Worm (Caenorhabditis elegans) whole organism, L1 larva: ENCODE measurements around the gene C16A3.6.

ENCODE experiments used
- C04F5.9 ChIP-seq: sonication (generic microtip); optimal IDR thresholded peaks from 2 replicates; lab custom pipeline; 2016; ENCODE audit warnings: missing genetic modification characterization, missing compliant biosample characterization
- aly-2 ChIP-seq: fragments of 150-350 bp; optimal IDR thresholded peaks from 2 replicates; lab custom pipeline; 2014; ENCODE audit warnings: missing biosample characterization, missing genetic modification characterization
- ama-1 ChIP-seq: fragments of 150-350 bp; optimal IDR thresholded peaks from 2 replicates; lab custom pipeline; 2014
- ceh-63 ChIP-seq: fragments of 200-800 bp; sonication (Bioruptor generic); optimal IDR thresholded peaks from 2 replicates; lab custom pipeline; 2018; ENCODE audit warnings: mild to moderate bottlenecking, missing genetic modification characterization, missing compliant biosample characterization
- ceh-8 ChIP-seq: fragments of 200-800 bp; sonication (Bioruptor generic); optimal IDR thresholded peaks from 2 replicates; lab custom pipeline; 2018; ENCODE audit warnings: mild to moderate bottlenecking, missing genetic modification characterization, moderate library complexity, missing compliant biosample characterization
- ceh-82 ChIP-seq, 3 experiments: fragments of 150-350 bp in 1 of 3; sonication (generic microtip) in 2 of 3; optimal IDR thresholded peaks; 2 replicates each; lab custom pipeline; 2014 to 2017; ENCODE audit warnings: missing biosample characterization in 3 of 3, missing genetic modification characterization in 3 of 3
- ceh-88 ChIP-seq: fragments of 200-800 bp; sonication (Bioruptor generic); IDR thresholded peaks from 2 replicates; pipeline ENCODE4 v1.3.6; 2022; ENCODE audit warnings: missing genetic modification characterization, missing compliant biosample characterization
- ceh-90 ChIP-seq: sonication (generic microtip); optimal IDR thresholded peaks from 2 replicates; lab custom pipeline; 2016; ENCODE audit warnings: missing genetic modification characterization, missing compliant biosample characterization
- ces-1 ChIP-seq: fragments of 150-350 bp; optimal IDR thresholded peaks from 2 replicates; lab custom pipeline; 2014; ENCODE audit warnings: missing biosample characterization, missing genetic modification reagents, missing genetic modification characterization
- dpl-1 ChIP-seq, 3 experiments: fragments of 150-350 bp in 2 of 3; sonication (generic microtip) in 1 of 3; optimal IDR thresholded peaks; 2 replicates each; lab custom pipeline; 2014 to 2017; ENCODE audit warnings: missing biosample characterization in 3 of 3, missing genetic modification characterization in 3 of 3, missing genetic modification reagents in 3 of 3
- dsc-1 ChIP-seq: sonication (generic microtip); optimal IDR thresholded peaks from 2 replicates; lab custom pipeline; 2016; ENCODE audit warnings: mild to moderate bottlenecking, missing genetic modification characterization, missing compliant biosample characterization
- egl-13 ChIP-seq: sonication (generic microtip); optimal IDR thresholded peaks from 2 replicates; lab custom pipeline; 2016; ENCODE audit warnings: missing genotype, missing genetic modification reagents, missing genetic modification characterization, missing compliant biosample characterization
- egl-27 ChIP-seq, 2 experiments: fragments of 150-350 bp in 1 of 2; sonication (generic microtip); optimal IDR thresholded peaks; 3 replicates each; lab custom pipeline; 2017 to 2018; ENCODE audit warnings: missing biosample characterization in 2 of 2, missing genetic modification characterization in 2 of 2, missing genetic modification reagents in 2 of 2
- fkh-10 ChIP-seq: sonication (generic microtip); optimal IDR thresholded peaks from 2 replicates; lab custom pipeline; 2017; ENCODE audit warnings: missing biosample characterization, missing genetic modification reagents, missing genetic modification characterization
- fkh-4 ChIP-seq: sonication (generic microtip); optimal IDR thresholded peaks from 2 replicates; lab custom pipeline; 2016; ENCODE audit warnings: missing compliant biosample characterization, missing genetic modification characterization, borderline replicate concordance
- fkh-8 ChIP-seq: sonication (generic microtip); optimal IDR thresholded peaks from 2 replicates; lab custom pipeline; 2016; ENCODE audit warnings: mild to moderate bottlenecking, missing genetic modification characterization, missing compliant biosample characterization
- grh-1 ChIP-seq: fragments of 200-800 bp; sonication (Bioruptor generic); IDR thresholded peaks from 2 replicates; pipeline ENCODE4 v1.3.6; 2022; ENCODE audit warnings: missing genetic modification reagents, missing genetic modification characterization, missing compliant biosample characterization
- hlh-4 ChIP-seq: sonication (generic microtip); optimal IDR thresholded peaks from 2 replicates; lab custom pipeline; 2016; ENCODE audit warnings: mild to moderate bottlenecking, missing genetic modification characterization, missing compliant biosample characterization
- hpl-2 ChIP-seq: fragments of 150-350 bp; optimal IDR thresholded peaks from 2 replicates; lab custom pipeline; 2014; ENCODE audit warnings: missing biosample characterization, missing genetic modification reagents, missing genetic modification characterization
- jun-1 ChIP-seq: fragments of 150-350 bp; optimal IDR thresholded peaks from 2 replicates; lab custom pipeline; 2014; ENCODE audit warnings: missing biosample characterization, missing genetic modification reagents, missing genetic modification characterization
- lin-13 ChIP-seq: fragments of 150-350 bp; optimal IDR thresholded peaks from 2 replicates; lab custom pipeline; 2014; ENCODE audit warnings: missing biosample characterization, missing genetic modification reagents, missing genetic modification characterization
- lin-14 ChIP-seq: fragments of 200-800 bp; sonication (Bioruptor generic); optimal IDR thresholded peaks from 2 replicates; lab custom pipeline; 2018; ENCODE audit warnings: mild to moderate bottlenecking, missing genetic modification characterization, moderate library complexity, missing compliant biosample characterization
- lir-3 ChIP-seq: sonication (generic microtip); optimal IDR thresholded peaks from 2 replicates; lab custom pipeline; 2016; ENCODE audit warnings: mild to moderate bottlenecking, missing genetic modification characterization, moderate library complexity, missing compliant biosample characterization; ENCODE audit not compliant: poor library complexity
- lsy-2 ChIP-seq, 2 experiments: fragments of 150-350 bp; optimal IDR thresholded peaks; 2 replicates each; lab custom pipeline; 2014; ENCODE audit warnings: missing biosample characterization in 2 of 2, missing genetic modification characterization in 2 of 2
- mef-2 ChIP-seq: fragments of 150-350 bp; optimal IDR thresholded peaks from 2 replicates; lab custom pipeline; 2014; ENCODE audit warnings: missing biosample characterization, missing genetic modification characterization
- mep-1 ChIP-seq: fragments of 150-350 bp; optimal IDR thresholded peaks from 2 replicates; lab custom pipeline; 2014; ENCODE audit warnings: missing biosample characterization, missing genetic modification characterization
- nhr-12 ChIP-seq: sonication (generic microtip); optimal IDR thresholded peaks from 2 replicates; lab custom pipeline; 2017; ENCODE audit warnings: missing biosample characterization, missing genetic modification characterization
- nhr-19 ChIP-seq: fragments of 200-800 bp; sonication (Bioruptor generic); conservative IDR thresholded peaks from 2 replicates; pipeline ENCODE4 v1.3.6; 2022; ENCODE audit warnings: missing genetic modification characterization, missing compliant biosample characterization
- nhr-20 ChIP-seq: sonication (generic microtip); optimal IDR thresholded peaks from 2 replicates; lab custom pipeline; 2016; ENCODE audit warnings: mild to moderate bottlenecking, missing genetic modification characterization, missing compliant biosample characterization
- nhr-28 ChIP-seq: fragments of 150-350 bp; optimal IDR thresholded peaks from 2 replicates; lab custom pipeline; 2014; ENCODE audit warnings: missing biosample characterization, missing genetic modification characterization
- nhr-47 ChIP-seq: sonication (generic microtip); optimal IDR thresholded peaks from 2 replicates; lab custom pipeline; 2016; ENCODE audit warnings: mild to moderate bottlenecking, missing genetic modification characterization, moderate library complexity, missing compliant biosample characterization
- nhr-71 ChIP-seq: sonication (generic microtip); optimal IDR thresholded peaks from 2 replicates; lab custom pipeline; 2016; ENCODE audit warnings: mild to moderate bottlenecking, missing genetic modification characterization, moderate library complexity, missing compliant biosample characterization
- nhr-76 ChIP-seq: sonication (generic microtip); optimal IDR thresholded peaks from 2 replicates; lab custom pipeline; 2017; ENCODE audit warnings: missing biosample characterization, missing genetic modification characterization
- nhr-77 ChIP-seq: fragments of 150-350 bp; optimal IDR thresholded peaks from 2 replicates; lab custom pipeline; 2014; ENCODE audit warnings: missing biosample characterization, missing genetic modification characterization
- nhr-84 ChIP-seq: sonication (generic microtip); optimal IDR thresholded peaks from 2 replicates; lab custom pipeline; 2017; ENCODE audit warnings: missing biosample characterization, missing genetic modification characterization
- nhr-85 ChIP-seq: sonication (generic microtip); peaks from one replicate; lab custom pipeline; 2016; ENCODE audit warnings: missing genetic modification characterization, inconsistent platforms, missing compliant biosample characterization
- nhr-90 ChIP-seq: sonication (generic microtip); optimal IDR thresholded peaks from 2 replicates; lab custom pipeline; 2016; ENCODE audit warnings: mild to moderate bottlenecking, missing genetic modification characterization, missing compliant biosample characterization; ENCODE audit not compliant: poor library complexity
- pax-3 ChIP-seq: fragments of 200-800 bp; sonication (Bioruptor generic); optimal IDR thresholded peaks from 2 replicates; lab custom pipeline; 2018; ENCODE audit warnings: mild to moderate bottlenecking, missing genetic modification characterization, moderate library complexity, missing compliant biosample characterization
- rnt-1 ChIP-seq: sonication (generic microtip); optimal IDR thresholded peaks from 2 replicates; lab custom pipeline; 2016; ENCODE audit warnings: mild to moderate bottlenecking, missing genetic modification characterization, moderate library complexity, missing compliant biosample characterization
- sptf-1 ChIP-seq: fragments of 150-350 bp; optimal IDR thresholded peaks from 2 replicates; lab custom pipeline; 2014; ENCODE audit warnings: missing biosample characterization, missing genetic modification characterization
- swsn-7 ChIP-seq: sonication (generic microtip); optimal IDR thresholded peaks from 2 replicates; lab custom pipeline; 2016; ENCODE audit warnings: missing genetic modification characterization, missing compliant biosample characterization
- tbx-2 ChIP-seq: sonication (generic microtip); optimal IDR thresholded peaks from 2 replicates; lab custom pipeline; 2016; ENCODE audit warnings: missing genetic modification characterization, missing compliant biosample characterization
- unc-30 ChIP-seq: sonication (generic microtip); optimal IDR thresholded peaks from 2 replicates; lab custom pipeline; 2017; ENCODE audit warnings: missing biosample characterization, missing genetic modification characterization
- unc-86 ChIP-seq: sonication (generic microtip); optimal IDR thresholded peaks from 2 replicates; lab custom pipeline; 2016; ENCODE audit warnings: missing genetic modification characterization, missing compliant biosample characterization
- zag-1 ChIP-seq: fragments of 150-350 bp; optimal IDR thresholded peaks from 2 replicates; lab custom pipeline; 2014; ENCODE audit warnings: missing biosample characterization, missing genetic modification characterization
- zip-4 ChIP-seq: fragments of 200-800 bp; sonication (Bioruptor generic); optimal IDR thresholded peaks from 2 replicates; lab custom pipeline; 2018; ENCODE audit warnings: mild to moderate bottlenecking, missing genetic modification characterization, moderate library complexity, missing compliant biosample characterization
- ztf-4 ChIP-seq: fragments of 150-350 bp; optimal IDR thresholded peaks from 2 replicates; lab custom pipeline; 2014; ENCODE audit warnings: missing biosample characterization, missing genetic modification characterization

The C16A3.6 gene

ce11 chrIII:6350424-6350823, 28.6 kb upstream of the C16A3.6 start:
- TF ChIP-seq ceh-90 (tag; lab: Kevin White, UChicago): no peak
- TF ChIP-seq fkh-10 (GFP tag; lab: Kevin White, UChicago): peak; percentile 92
- no peak for TF ChIP-seq ceh-63 (GFP tag; lab: Kevin White, UChicago)
- TF ChIP-seq nhr-12 (tag; lab: Kevin White, UChicago): no peak
- no peak for TF ChIP-seq ceh-8 (GFP tag; lab: Kevin White, UChicago)
- peak; percentile 48 for TF ChIP-seq lin-14
- TF ChIP-seq nhr-85 (tag; lab: Kevin White, UChicago): no peak
- TF ChIP-seq, all 84 proteins: peak for 2

ce11 chrIII:6351438-6351837, 27.6 kb upstream of the C16A3.6 start:
- no peak for TF ChIP-seq dsc-1 (tag; lab: Kevin White, UChicago)
- TF ChIP-seq unc-86 (tag; lab: Kevin White, UChicago): peak; percentile 4
- TF ChIP-seq nhr-77 (tag; lab: Kevin White, UChicago): no peak
- no peak for TF ChIP-seq ceh-88 (GFP tag; lab: Robert Waterston, UW)
- TF ChIP-seq zag-1 (tag; lab: Kevin White, UChicago): no peak
- no peak for TF ChIP-seq hpl-2 (GFP tag; lab: Kevin White, UChicago)
- no peak for TF ChIP-seq swsn-7 (tag; lab: Kevin White, UChicago)
- TF ChIP-seq nhr-47 (tag; lab: Kevin White, UChicago): no peak
- TF ChIP-seq C04F5.9 (tag; lab: Kevin White, UChicago): no peak
- TF ChIP-seq nhr-90 (tag; lab: Kevin White, UChicago): no peak
- no peak for TF ChIP-seq nhr-28 (tag; lab: Kevin White, UChicago)
- TF ChIP-seq grh-1 (GFP tag; lab: Robert Waterston, UW): no peak
- no peak for TF ChIP-seq sptf-1 (tag; lab: Kevin White, UChicago)
- peak; percentile 70 for TF ChIP-seq lin-14
- no peak for TF ChIP-seq nhr-85 (tag; lab: Kevin White, UChicago)
- no peak for TF ChIP-seq fkh-10 (GFP tag; lab: Kevin White, UChicago)
- no peak for TF ChIP-seq egl-27 (tag; optimal IDR thresholded peaks at IDR 0.05; lab: Kevin White, UChicago)
- TF ChIP-seq nhr-12 (tag; lab: Kevin White, UChicago): no peak
- no peak for TF ChIP-seq ceh-8 (GFP tag; lab: Kevin White, UChicago)
- TF ChIP-seq nhr-76 (tag; lab: Kevin White, UChicago): no peak
- peak; percentile 20 for TF ChIP-seq nhr-71 (tag; lab: Kevin White, UChicago)
- TF ChIP-seq lin-13 (GFP tag; lab: Kevin White, UChicago): no peak
- no peak for TF ChIP-seq unc-30 (tag; lab: Kevin White, UChicago)
- no peak for TF ChIP-seq dpl-1 (GFP tag; optimal IDR thresholded peaks at IDR 0.05; lab: Kevin White, UChicago)
- no peak for TF ChIP-seq nhr-20 (tag; lab: Kevin White, UChicago)
- peak; percentile 63 for TF ChIP-seq ceh-63 (GFP tag; lab: Kevin White, UChicago)
- no peak for TF ChIP-seq fkh-4 (tag; lab: Kevin White, UChicago)
- no peak for TF ChIP-seq jun-1 (tag; lab: Kevin White, UChicago)
- TF ChIP-seq ceh-90 (tag; lab: Kevin White, UChicago): no peak
- TF ChIP-seq pax-3: no peak
- no peak for TF ChIP-seq mef-2 (tag; lab: Kevin White, UChicago)

DNA sequence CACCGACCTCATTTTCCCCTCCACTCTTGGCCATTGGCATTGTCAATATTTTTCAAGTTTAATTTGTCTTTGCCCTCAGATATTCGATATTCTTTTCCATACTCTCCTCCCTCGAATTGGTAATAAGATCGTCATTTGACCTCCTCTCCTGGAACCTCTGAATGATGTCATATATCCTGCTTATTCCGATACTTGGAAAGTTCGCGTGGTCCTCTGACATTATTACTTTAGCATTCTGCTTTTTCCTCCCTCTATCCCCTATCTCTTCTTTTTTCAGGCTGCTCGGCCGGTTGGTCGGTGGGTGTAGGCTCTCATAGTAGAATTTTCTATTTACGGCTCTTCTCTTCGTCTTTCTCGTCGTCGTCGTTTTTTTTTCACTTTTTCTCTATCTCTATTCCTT, 26.6 kb upstream of the C16A3.6 start:
- TF ChIP-seq zip-4 (GFP tag; lab: Kevin White, UChicago): no peak
- no peak for TF ChIP-seq rnt-1 (tag; lab: Kevin White, UChicago)
- peak; percentile 54 for TF ChIP-seq tbx-2 (tag; lab: Kevin White, UChicago)
- peak; percentile 83 for TF ChIP-seq egl-13 (tag; lab: Kevin White, UChicago)
- TF ChIP-seq ces-1 (GFP tag; lab: Kevin White, UChicago): peak; percentile 21
- no peak for TF ChIP-seq lin-13 (GFP tag; lab: Kevin White, UChicago)
- peak; percentile 15 for TF ChIP-seq lir-3 (tag; lab: Kevin White, UChicago)
- no peak for TF ChIP-seq ceh-82 (tag; optimal IDR thresholded peaks at IDR 0.05; lab: Kevin White, UChicago)
- peak; percentile 10 for TF ChIP-seq ztf-4 (tag; lab: Kevin White, UChicago)
- TF ChIP-seq fkh-10 (GFP tag; lab: Kevin White, UChicago): peak; percentile 88
- no peak for TF ChIP-seq aly-2
- TF ChIP-seq zag-1 (tag; lab: Kevin White, UChicago): no peak
- peak; percentile 54 for TF ChIP-seq swsn-7 (tag; lab: Kevin White, UChicago)
- TF ChIP-seq nhr-47 (tag; lab: Kevin White, UChicago): peak; percentile 71
- no peak for TF ChIP-seq hlh-4 (tag; lab: Kevin White, UChicago)
- TF ChIP-seq nhr-76 (tag; lab: Kevin White, UChicago): no peak
- TF ChIP-seq fkh-8 (tag; lab: Kevin White, UChicago): peak; percentile 64
- TF ChIP-seq unc-30 (tag; lab: Kevin White, UChicago): no peak
- no peak for TF ChIP-seq ceh-90 (tag; lab: Kevin White, UChicago)
- TF ChIP-seq ceh-88 (GFP tag; lab: Robert Waterston, UW): no peak
- TF ChIP-seq lsy-2 (tag; optimal IDR thresholded peaks at IDR 0.05; lab: Kevin White, UChicago): peak; percentile 10 to 24
- TF ChIP-seq nhr-84: no peak
- no peak for TF ChIP-seq mep-1 (tag; lab: Kevin White, UChicago)
- TF ChIP-seq ama-1: peak; percentile 27
- peak; percentile 18; the same call in 1 of the 2 replicates for TF ChIP-seq nhr-19 (GFP tag; lab: Robert Waterston, UW)
- TF ChIP-seq dsc-1 (tag; lab: Kevin White, UChicago): peak; percentile 5
